Worm (Caenorhabditis elegans) whole organism, midembryonic: ENCODE results near the gene C07D10.6.

Experiments
- flt-1 ChIP-seq: fragments of 200-800 bp; sonication (Bioruptor generic); IDR thresholded peaks from 2 replicates; pipeline ENCODE4 v1.3.6; 2022; ENCODE audit warnings: missing genetic modification characterization, missing compliant biosample characterization
- ref-1 ChIP-seq: fragments of 200-800 bp; sonication (Bioruptor generic); conservative IDR thresholded peaks from 2 replicates; pipeline ENCODE4 v1.3.6; 2022; ENCODE audit warnings: missing genetic modification reagents, missing genetic modification characterization, missing compliant biosample characterization

DNA sequence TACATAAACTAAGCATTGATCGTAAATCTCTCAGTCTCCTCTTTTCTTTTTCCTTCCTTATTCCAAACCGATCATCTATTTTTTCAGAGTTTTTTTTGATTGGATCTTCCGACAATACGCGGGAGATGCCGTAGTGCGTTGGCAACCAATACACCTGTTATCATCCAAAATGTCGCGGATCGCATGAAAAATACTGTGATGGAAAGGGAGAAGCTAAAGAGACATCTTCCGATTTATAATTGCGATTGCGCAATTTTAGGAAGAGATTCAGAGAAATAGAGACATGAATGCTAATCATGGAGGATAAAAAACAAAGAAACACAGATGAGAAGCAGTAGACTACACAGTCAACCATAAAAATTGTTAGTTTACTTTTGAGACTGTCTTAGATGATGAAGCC, 27.3 kb downstream of the C07D10.6 start:
- TF ChIP-seq ref-1 (GFP tag; lab: Robert Waterston, UW) (no peak), flt-1 (no peak)
